Fruit fly (Drosophila melanogaster) whole organism, embryonic: Measurements from ENCODE around the gene CG32281.

Source experiments
- C15 ChIP-seq: fragments of 200-800 bp; sonication (Bioruptor generic); IDR thresholded peaks from 3 replicates; pipeline ENCODE4 v1.3.6; 2022; ENCODE audit warnings: missing biosample characterization, missing genetic modification characterization
- CG10565 ChIP-seq: fragments of 200-800 bp; sonication (Bioruptor generic); optimal IDR thresholded peaks from 3 replicates; lab custom pipeline; 2016; ENCODE audit warnings: missing biosample characterization, mild to moderate bottlenecking, missing genetic modification characterization
- CG10959 ChIP-seq: fragments of 200-800 bp; sonication (Bioruptor generic); IDR thresholded peaks from 2 replicates; pipeline ENCODE4 v1.3.6; 2022; ENCODE audit warnings: missing biosample characterization, missing genetic modification characterization
- CG13123 ChIP-seq: fragments of 200-800 bp; sonication (Bioruptor generic); optimal IDR thresholded peaks from 2 replicates; lab custom pipeline; 2016; ENCODE audit warnings: missing biosample characterization, missing genetic modification characterization
- CG13424 ChIP-seq: fragments of 200-800 bp; sonication (Bioruptor generic); optimal IDR thresholded peaks from 2 replicates; lab custom pipeline; 2019; ENCODE audit warnings: missing biosample characterization, mild to moderate bottlenecking, missing genetic modification characterization, moderate library complexity
- CG14710 ChIP-seq: fragments of 200-800 bp; sonication (Bioruptor generic); optimal IDR thresholded peaks from 3 replicates; lab custom pipeline; 2019; ENCODE audit warnings: missing biosample characterization, mild to moderate bottlenecking, missing genetic modification characterization, moderate library complexity
- CG15011 ChIP-seq: fragments of 200-800 bp; sonication (Bioruptor generic); optimal IDR thresholded peaks from 3 replicates; lab custom pipeline; 2018; ENCODE audit warnings: missing biosample characterization, mild to moderate bottlenecking, missing genetic modification characterization
- CG15479 ChIP-seq: fragments of 200-800 bp; sonication (Bioruptor generic); optimal IDR thresholded peaks from 3 replicates; lab custom pipeline; 2019; ENCODE audit warnings: missing biosample characterization, mild to moderate bottlenecking, missing genetic modification characterization, moderate library complexity
- CG15601 ChIP-seq: fragments of 200-800 bp; sonication (Bioruptor generic); optimal IDR thresholded peaks from 3 replicates; lab custom pipeline; 2019; ENCODE audit warnings: missing biosample characterization, mild to moderate bottlenecking, missing genetic modification characterization, moderate library complexity
- CG17328 ChIP-seq: fragments of 200-800 bp; sonication (Bioruptor generic); IDR thresholded peaks from 2 replicates; pipeline ENCODE4 v1.3.6; 2022; ENCODE audit warnings: missing biosample characterization, missing genetic modification characterization
- CG17361 ChIP-seq: fragments of 200-800 bp; sonication (Bioruptor generic); IDR thresholded peaks from 3 replicates; pipeline ENCODE4 v1.3.6; 2022; ENCODE audit warnings: missing biosample characterization, missing genetic modification characterization
- CG2116 ChIP-seq: fragments of 200-800 bp; sonication (Bioruptor generic); optimal IDR thresholded peaks from 3 replicates; lab custom pipeline; 2018; ENCODE audit warnings: missing biosample characterization, mild to moderate bottlenecking, missing genetic modification characterization
- CG3065 ChIP-seq: fragments of 200-800 bp; sonication (Bioruptor generic); optimal IDR thresholded peaks from 2 replicates; lab custom pipeline; 2016; ENCODE audit warnings: missing biosample characterization, missing genetic modification characterization
- CG3281 ChIP-seq: fragments of 200-800 bp; sonication (Bioruptor generic); optimal IDR thresholded peaks from 3 replicates; lab custom pipeline; 2017; ENCODE audit warnings: missing biosample characterization, mild to moderate bottlenecking, missing genetic modification characterization
- CG3407 ChIP-seq: fragments of 200-800 bp; sonication (Bioruptor generic); optimal IDR thresholded peaks from 2 replicates; lab custom pipeline; 2018; ENCODE audit warnings: missing biosample characterization, mild to moderate bottlenecking, missing genetic modification characterization
- CG5180 ChIP-seq: fragments of 200-800 bp; sonication (Bioruptor generic); optimal IDR thresholded peaks from 3 replicates; lab custom pipeline; 2017; ENCODE audit warnings: missing biosample characterization, missing genetic modification characterization, mild to moderate bottlenecking, moderate library complexity, missing genetic modification reagents
- CG7987 ChIP-seq: fragments of 200-800 bp; sonication (Bioruptor generic); optimal IDR thresholded peaks from 2 replicates; lab custom pipeline; 2018; ENCODE audit warnings: missing biosample characterization, mild to moderate bottlenecking, missing genetic modification characterization, moderate library complexity
- CG8089 ChIP-seq: fragments of 200-800 bp; sonication (Bioruptor generic); optimal IDR thresholded peaks from 3 replicates; lab custom pipeline; 2016; ENCODE audit warnings: missing biosample characterization, missing genetic modification characterization
- CG8281 ChIP-seq: fragments of 200-800 bp; sonication (Bioruptor generic); optimal IDR thresholded peaks from 2 replicates; lab custom pipeline; 2018; ENCODE audit warnings: missing biosample characterization, mild to moderate bottlenecking, missing genetic modification characterization, moderate library complexity
- CG9817 ChIP-seq: fragments of 200-800 bp; sonication (Bioruptor generic); optimal IDR thresholded peaks from 2 replicates; lab custom pipeline; 2018; ENCODE audit warnings: missing biosample characterization, mild to moderate bottlenecking, missing genetic modification characterization, moderate library complexity
- D19A ChIP-seq: fragments of 200-800 bp; optimal IDR thresholded peaks from 3 replicates; lab custom pipeline; 2019; ENCODE audit warnings: missing biosample characterization, mild to moderate bottlenecking, missing genetic modification characterization, moderate library complexity
- ERR ChIP-seq: fragments of 200-800 bp; sonication (Bioruptor generic); optimal IDR thresholded peaks from 2 replicates; lab custom pipeline; 2016; ENCODE audit warnings: missing biosample characterization, missing genetic modification characterization
- Gug ChIP-seq: fragments of 200-800 bp; sonication (Bioruptor generic); IDR thresholded peaks from 4 replicates; pipeline ENCODE4 v1.3.6; 2022; ENCODE audit warnings: missing biosample characterization, missing genetic modification characterization
- HLH4C ChIP-seq: fragments of 200-800 bp; sonication (Bioruptor generic); IDR thresholded peaks from 3 replicates; pipeline ENCODE4 v1.3.6; 2022; ENCODE audit warnings: missing biosample characterization, missing genetic modification characterization; ENCODE audit not compliant: partially characterized antibody
- Hey ChIP-seq: fragments of 200-800 bp; sonication (Bioruptor generic); optimal IDR thresholded peaks from 3 replicates; lab custom pipeline; 2018; ENCODE audit warnings: missing biosample characterization, mild to moderate bottlenecking, missing genetic modification characterization
- Kr ChIP-seq: fragments of 200-800 bp; sonication (Bioruptor generic); optimal IDR thresholded peaks from 2 replicates; lab custom pipeline; 2017; ENCODE audit warnings: missing biosample characterization, mild to moderate bottlenecking, missing genetic modification characterization
- MESR4 ChIP-seq: fragments of 200-800 bp; sonication (Bioruptor generic); optimal IDR thresholded peaks from 2 replicates; lab custom pipeline; 2018; ENCODE audit warnings: missing biosample characterization, mild to moderate bottlenecking, missing genetic modification characterization, moderate library complexity
- Max ChIP-seq: fragments of 200-800 bp; sonication (Bioruptor generic); optimal IDR thresholded peaks from 2 replicates; lab custom pipeline; 2016; ENCODE audit warnings: missing biosample characterization, mild to moderate bottlenecking, missing genetic modification characterization
- Sry-β ChIP-seq: fragments of 200-800 bp; sonication (Bioruptor generic); optimal IDR thresholded peaks from 2 replicates; lab custom pipeline; 2018; ENCODE audit warnings: missing biosample characterization, mild to moderate bottlenecking, missing genetic modification characterization, moderate library complexity
- Stat92E ChIP-seq, 3 experiments: fragments of >200 bp in 2 of 3; fragments of 200-800 bp in 1 of 3; sonication (Bioruptor generic) in 1 of 3; optimal IDR thresholded peaks; 2 replicates each; lab custom pipeline; 2017 to 2019; ENCODE audit warnings: missing biosample characterization in 3 of 3, missing genetic modification characterization in 3 of 3, mild to moderate bottlenecking in 1 of 3, moderate library complexity in 1 of 3
- abd-A ChIP-seq: fragments of 200-800 bp; sonication (Bioruptor generic); optimal IDR thresholded peaks from 3 replicates; lab custom pipeline; 2019; ENCODE audit warnings: missing biosample characterization, mild to moderate bottlenecking, missing genetic modification characterization, moderate library complexity
- ac ChIP-seq: fragments of 200-800 bp; sonication (Bioruptor generic); optimal IDR thresholded peaks from 3 replicates; lab custom pipeline; 2017; ENCODE audit warnings: missing biosample characterization, mild to moderate bottlenecking, missing genetic modification characterization
- corto ChIP-seq: fragments of 200-800 bp; sonication (Bioruptor generic); optimal IDR thresholded peaks from 2 replicates; lab custom pipeline; 2016; ENCODE audit warnings: missing biosample characterization, mild to moderate bottlenecking, missing genetic modification characterization, moderate library complexity
- dati ChIP-seq: fragments of 200-800 bp; sonication (Bioruptor generic); IDR thresholded peaks from 2 replicates; pipeline ENCODE4 v1.3.6; 2022; ENCODE audit warnings: missing biosample characterization, missing genetic modification characterization
- fd64A ChIP-seq: fragments of 200-800 bp; sonication (Bioruptor generic); optimal IDR thresholded peaks from 3 replicates; lab custom pipeline; 2018; ENCODE audit warnings: missing biosample characterization, mild to moderate bottlenecking, missing genetic modification characterization
- ftz-f1 ChIP-seq: fragments of 200-800 bp; sonication (Bioruptor generic); optimal IDR thresholded peaks from 2 replicates; lab custom pipeline; 2016; ENCODE audit warnings: missing biosample characterization, missing genetic modification characterization
- hth ChIP-seq: fragments of >200 bp; optimal IDR thresholded peaks from 2 replicates; lab custom pipeline; 2017; ENCODE audit warnings: inconsistent platforms
- jigr1 ChIP-seq: fragments of 200-800 bp; sonication (Bioruptor generic); IDR thresholded peaks from 3 replicates; pipeline ENCODE4 v1.3.6; 2022; ENCODE audit warnings: missing biosample characterization, missing genetic modification characterization
- kni ChIP-seq: fragments of 200-800 bp; sonication (Bioruptor generic); optimal IDR thresholded peaks from 3 replicates; lab custom pipeline; 2017; ENCODE audit warnings: mild to moderate bottlenecking, missing biosample characterization, missing genetic modification reagents, missing genetic modification characterization
- lov ChIP-seq, 2 experiments: fragments of 200-800 bp in 1 of 2; fragments of >200 bp in 1 of 2; sonication (Bioruptor generic) in 1 of 2; IDR thresholded peaks in 1 of 2; optimal IDR thresholded peaks in 1 of 2; 2 replicates in 1 of 2; 3 replicates in 1 of 2; pipeline versions ENCODE4 v1.3.6 to Lab custom; 2017 to 2022; ENCODE audit warnings: missing biosample characterization in 1 of 2, missing genetic modification characterization in 1 of 2
- luna ChIP-seq: fragments of 200-800 bp; sonication (Bioruptor generic); optimal IDR thresholded peaks from 2 replicates; lab custom pipeline; 2016; ENCODE audit warnings: missing biosample characterization, missing genetic modification characterization
- otp ChIP-seq: fragments of 200-800 bp; sonication (Bioruptor generic); IDR thresholded peaks from 3 replicates; pipeline ENCODE4, ENCODE4 v1.3.6; 2022; ENCODE audit warnings: missing biosample characterization, missing genetic modification characterization
- p53 ChIP-seq: fragments of 200-800 bp; sonication (Bioruptor generic); optimal IDR thresholded peaks from 2 replicates; lab custom pipeline; 2016; ENCODE audit warnings: missing biosample characterization, missing genetic modification characterization
- pita ChIP-seq: fragments of 200-800 bp; sonication (Bioruptor generic); optimal IDR thresholded peaks from 2 replicates; lab custom pipeline; 2017; ENCODE audit warnings: missing biosample characterization, mild to moderate bottlenecking, missing genetic modification characterization
- so ChIP-seq: fragments of 200-800 bp; sonication (Bioruptor generic); IDR thresholded peaks from 3 replicates; pipeline ENCODE4 v1.3.6; 2022; ENCODE audit warnings: missing biosample characterization, missing genetic modification characterization
- sob ChIP-seq: fragments of 200-800 bp; sonication (Bioruptor generic); IDR thresholded peaks from 2 replicates; pipeline ENCODE4 v1.3.6; 2022; ENCODE audit warnings: missing biosample characterization, missing genetic modification characterization
- tio ChIP-seq: fragments of 200-800 bp; sonication (Bioruptor generic); optimal IDR thresholded peaks from 2 replicates; lab custom pipeline; 2017; ENCODE audit warnings: missing biosample characterization, missing genetic modification characterization, inconsistent platforms
- toy ChIP-seq: fragments of 200-800 bp; sonication (Bioruptor generic); IDR thresholded peaks from 2 replicates; pipeline ENCODE4 v1.3.6; 2022; ENCODE audit warnings: missing biosample characterization, missing genetic modification characterization
- wdn ChIP-seq: fragments of 200-800 bp; sonication (Bioruptor generic); IDR thresholded peaks from 2 replicates; pipeline ENCODE4 v1.3.6; 2022; ENCODE audit warnings: missing biosample characterization, missing genetic modification characterization
- wek ChIP-seq: fragments of 200-800 bp; sonication (Bioruptor generic); optimal IDR thresholded peaks from 3 replicates; lab custom pipeline; 2018; ENCODE audit warnings: missing biosample characterization, mild to moderate bottlenecking, missing genetic modification characterization, moderate library complexity

CG32281 gene

DNA sequence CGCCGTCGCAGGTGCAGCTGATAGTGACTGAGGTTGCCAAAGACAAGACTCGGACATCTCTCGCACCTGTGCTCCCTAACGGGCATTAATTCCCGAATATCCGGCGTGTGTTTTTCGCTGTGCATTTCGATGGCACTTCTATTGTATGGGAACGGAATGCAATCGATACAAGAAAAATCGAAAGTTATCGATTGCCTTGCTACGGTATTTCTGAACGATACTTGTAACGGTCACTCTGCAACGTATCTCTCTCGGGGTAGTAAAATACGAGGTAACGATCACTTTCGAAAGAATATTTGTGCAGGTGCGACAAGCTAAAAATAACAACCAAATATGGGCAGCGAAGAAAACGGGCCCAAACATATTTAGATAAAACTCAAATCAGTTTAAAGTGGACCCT lies 4.2 kb upstream of the CG32281 start, which contains the start of gene CG32280 (continued):
- TF ChIP-seq CG9817 (no peak), ac (no peak), CG17361 (GFP tag; lab: Robert Waterston, UW) (0 out of 3 replicates have a peak, but pooled peaks have one; percentile 12), CG10565 (GFP tag; lab: Kevin White, UChicago) (no peak), dati (GFP tag; lab: Robert Waterston, UW) (no peak), tio (GFP tag; lab: Kevin White, UChicago) (no peak), Hey (no peak), ftz-f1 (no peak), otp (GFP tag; lab: Robert Waterston, UW) (no peak), wdn (GFP tag; lab: Robert Waterston, UW) (no peak), ERR (GFP tag; lab: Kevin White, UChicago) (peak; percentile 5), wek (GFP tag; lab: Kevin White, UChicago) (no peak), Stat92E (GFP tag; optimal IDR thresholded peaks at IDR 0.05; lab: Kevin White, UChicago) (peak in 1 of 3 experiments; percentile 61), jigr1 (GFP tag; lab: Robert Waterston, UW) (no peak), CG13123 (GFP tag; lab: Kevin White, UChicago) (no peak), Gug (peak; percentile 45; the same call in 2 of the 4 replicates), lov (optimal IDR thresholded peaks at IDR 0.05; lab: Kevin White, UChicago) (no peak), lov (GFP tag; IDR thresholded peaks at IDR 0.05; lab: Robert Waterston, UW) (no peak), pita (GFP tag; lab: Kevin White, UChicago) (no peak), CG8281 (no peak), fd64A (no peak), corto (GFP tag; lab: Kevin White, UChicago) (no peak), CG3407 (no peak), p53 (no peak), HLH4C (GFP tag; lab: Robert Waterston, UW) (peak; percentile 86), CG15011 (GFP tag; lab: Kevin White, UChicago) (no peak), CG15601 (tag; lab: Kevin White, UChicago) (no peak), CG3281 (GFP tag; lab: Kevin White, UChicago) (peak; percentile 24), abd-A (no peak), MESR4 (GFP tag; lab: Kevin White, UChicago) (peak; percentile 84), sob (GFP tag; lab: Robert Waterston, UW) (peak; percentile 58; the same call in 1 of the 2 replicates), toy (GFP tag; lab: Robert Waterston, UW) (no peak), luna (GFP tag; lab: Kevin White, UChicago) (no peak), hth (lab: Kevin White, UChicago) (no peak), Max (peak; percentile 33), CG10959 (GFP tag; lab: Robert Waterston, UW) (no peak), D19A (tag; lab: Kevin White, UChicago) (peak; percentile 17), Kr (no peak), CG5180 (GFP tag; lab: Kevin White, UChicago) (no peak), Sry-β (GFP tag; lab: Kevin White, UChicago) (no peak), kni (GFP tag; lab: Kevin White, UChicago) (no peak), CG17328 (GFP tag; lab: Robert Waterston, UW) (no peak), C15 (no peak), so (0 out of 3 replicates have a peak, but pooled peaks have one; percentile 32), CG7987 (GFP tag; lab: Kevin White, UChicago) (no peak), CG14710 (tag; lab: Kevin White, UChicago) (peak; percentile 31), CG15479 (GFP tag; lab: Kevin White, UChicago) (no peak), CG8089 (GFP tag; lab: Kevin White, UChicago) (no peak), CG2116 (peak; percentile 76), CG13424 (tag; lab: Kevin White, UChicago) (no peak), CG3065 (no peak)
